Fruit fly (Drosophila melanogaster) whole organism, embryonic: ENCODE results near the gene CG13654.
A peak's percentile ranks its signal among the peaks of the same experiment; 100 is the strongest.

Experiments
- B-H2 ChIP-seq: fragments of 200-800 bp; sonication (Bioruptor generic); optimal IDR thresholded peaks from 2 replicates; lab custom pipeline; 2018; ENCODE audit warnings: missing biosample characterization, mild to moderate bottlenecking, missing genetic modification characterization
- CG10147 ChIP-seq: fragments of 200-800 bp; sonication (Bioruptor generic); optimal IDR thresholded peaks from 2 replicates; lab custom pipeline; 2019; ENCODE audit warnings: missing biosample characterization, mild to moderate bottlenecking, missing genetic modification characterization, moderate library complexity
- CG10654 ChIP-seq: fragments of 200-800 bp; sonication (Bioruptor generic); optimal IDR thresholded peaks from 2 replicates; lab custom pipeline; 2016; ENCODE audit warnings: missing biosample characterization, missing genetic modification characterization
- CG1233 ChIP-seq: fragments of 200-800 bp; sonication (Bioruptor generic); optimal IDR thresholded peaks from 4 replicates; lab custom pipeline; 2018; ENCODE audit warnings: missing biosample characterization, mild to moderate bottlenecking, missing genetic modification characterization
- CG14050 ChIP-seq: fragments of 200-800 bp; sonication (Bioruptor generic); IDR thresholded peaks from 3 replicates; pipeline ENCODE4 v1.3.6; 2022; ENCODE audit warnings: missing biosample characterization, missing genetic modification characterization
- CG14441 ChIP-seq: fragments of 200-800 bp; sonication (Bioruptor generic); IDR thresholded peaks from 2 replicates; pipeline ENCODE4 v1.3.6; 2022; ENCODE audit warnings: missing biosample characterization, missing genetic modification characterization
- CG1602 ChIP-seq: fragments of 200-800 bp; sonication (Bioruptor generic); optimal IDR thresholded peaks from 3 replicates; lab custom pipeline; 2016; ENCODE audit warnings: missing biosample characterization, missing genetic modification characterization
- CG1792 ChIP-seq: fragments of 200-800 bp; sonication (Bioruptor generic); optimal IDR thresholded peaks from 2 replicates; lab custom pipeline; 2016; ENCODE audit warnings: missing biosample characterization, missing genetic modification characterization
- CG18599 ChIP-seq: fragments of 200-800 bp; sonication (Bioruptor generic); optimal IDR thresholded peaks from 3 replicates; lab custom pipeline; 2017; ENCODE audit warnings: missing biosample characterization, missing genetic modification characterization, mild to moderate bottlenecking, moderate library complexity, missing genetic modification reagents
- CG2678 ChIP-seq: fragments of 200-800 bp; sonication (Bioruptor generic); optimal IDR thresholded peaks from 3 replicates; lab custom pipeline; 2019; ENCODE audit warnings: missing biosample characterization, mild to moderate bottlenecking, missing genetic modification characterization, moderate library complexity
- CG30403 ChIP-seq: fragments of 200-800 bp; sonication (Bioruptor generic); optimal IDR thresholded peaks from 3 replicates; lab custom pipeline; 2016; ENCODE audit warnings: missing biosample characterization, missing genetic modification characterization
- CG34224 ChIP-seq: fragments of 200-800 bp; sonication (Bioruptor generic); IDR thresholded peaks from 3 replicates; pipeline ENCODE4 v1.3.6; 2022; ENCODE audit warnings: missing biosample characterization, missing genetic modification characterization; ENCODE audit not compliant: partially characterized antibody
- CG3726 ChIP-seq: fragments of 200-800 bp; sonication (Bioruptor generic); IDR thresholded peaks from 3 replicates; pipeline ENCODE4, ENCODE4 v1.3.6; 2022; ENCODE audit warnings: missing biosample characterization, missing genetic modification characterization
- CG5245 ChIP-seq: fragments of 200-800 bp; sonication (Bioruptor generic); optimal IDR thresholded peaks from 3 replicates; lab custom pipeline; 2016; ENCODE audit warnings: missing biosample characterization, missing genetic modification characterization
- CG6791 ChIP-seq: fragments of 200-800 bp; sonication (Bioruptor generic); IDR thresholded peaks from 3 replicates; pipeline ENCODE4 v1.3.6; 2022; ENCODE audit warnings: missing biosample characterization, missing genetic modification characterization; ENCODE audit not compliant: partially characterized antibody
- CG8089 ChIP-seq: fragments of 200-800 bp; sonication (Bioruptor generic); optimal IDR thresholded peaks from 3 replicates; lab custom pipeline; 2016; ENCODE audit warnings: missing biosample characterization, missing genetic modification characterization
- CG8281 ChIP-seq: fragments of 200-800 bp; sonication (Bioruptor generic); optimal IDR thresholded peaks from 2 replicates; lab custom pipeline; 2018; ENCODE audit warnings: missing biosample characterization, mild to moderate bottlenecking, missing genetic modification characterization, moderate library complexity
- CG9797 ChIP-seq: fragments of 200-800 bp; sonication (Bioruptor generic); optimal IDR thresholded peaks from 3 replicates; lab custom pipeline; 2018; ENCODE audit warnings: missing biosample characterization, mild to moderate bottlenecking, missing genetic modification characterization
- CTCF ChIP-seq: fragments of 200-800 bp; sonication (Bioruptor generic); optimal IDR thresholded peaks from 2 replicates; lab custom pipeline; 2017; ENCODE audit warnings: missing biosample characterization, mild to moderate bottlenecking, missing genetic modification characterization, moderate library complexity
- D19A ChIP-seq: fragments of 200-800 bp; optimal IDR thresholded peaks from 3 replicates; lab custom pipeline; 2019; ENCODE audit warnings: missing biosample characterization, mild to moderate bottlenecking, missing genetic modification characterization, moderate library complexity
- Doc2 ChIP-seq: fragments of 200-800 bp; sonication (Bioruptor generic); IDR thresholded peaks from 2 replicates; pipeline ENCODE4 v1.3.6; 2022; ENCODE audit warnings: missing biosample characterization, missing genetic modification characterization
- Ets65A ChIP-seq: fragments of 200-800 bp; sonication (Bioruptor generic); peaks from one replicate; lab custom pipeline; 2016; ENCODE audit warnings: missing biosample characterization, missing genetic modification characterization
- Lhr ChIP-seq: fragments of 200-800 bp; sonication (Bioruptor generic); optimal IDR thresholded peaks from 3 replicates; lab custom pipeline; 2017; ENCODE audit warnings: mild to moderate bottlenecking, missing biosample characterization, missing genetic modification reagents, missing genetic modification characterization
- Mes4 ChIP-seq: fragments of 200-800 bp; sonication (Bioruptor generic); optimal IDR thresholded peaks from 2 replicates; lab custom pipeline; 2016; ENCODE audit warnings: missing biosample characterization, missing genetic modification characterization
- Opbp ChIP-seq: fragments of 200-800 bp; sonication (Bioruptor generic); IDR thresholded peaks from 3 replicates; pipeline ENCODE4 v1.3.6; 2022; ENCODE audit warnings: missing biosample characterization, missing genetic modification characterization; ENCODE audit not compliant: partially characterized antibody
- Side ChIP-seq: fragments of 200-800 bp; sonication (Bioruptor generic); optimal IDR thresholded peaks from 2 replicates; lab custom pipeline; 2016; ENCODE audit warnings: missing biosample characterization, missing genetic modification characterization
- Stat92E ChIP-seq, 3 experiments: fragments of >200 bp in 2 of 3; fragments of 200-800 bp in 1 of 3; sonication (Bioruptor generic) in 1 of 3; optimal IDR thresholded peaks; 2 replicates each; lab custom pipeline; 2017 to 2019; ENCODE audit warnings: missing biosample characterization in 3 of 3, missing genetic modification characterization in 3 of 3, mild to moderate bottlenecking in 1 of 3, moderate library complexity in 1 of 3
- Tbp ChIP-seq: fragments of >200 bp; optimal IDR thresholded peaks from 2 replicates; lab custom pipeline; 2018; ENCODE audit warnings: missing biosample characterization, missing genetic modification characterization
- Xbp1 ChIP-seq: fragments of 200-800 bp; sonication (Bioruptor generic); optimal IDR thresholded peaks from 3 replicates; lab custom pipeline; 2016; ENCODE audit warnings: missing biosample characterization, mild to moderate bottlenecking, missing genetic modification characterization
- Xrp1 ChIP-seq: fragments of 200-800 bp; sonication (Bioruptor generic); IDR thresholded peaks from 2 replicates; pipeline ENCODE4 v1.3.6; 2022; ENCODE audit warnings: missing biosample characterization, missing genetic modification characterization
- ci ChIP-seq: fragments of 200-800 bp; sonication (Bioruptor generic); IDR thresholded peaks from 3 replicates; pipeline ENCODE4 v1.3.6; 2022; ENCODE audit warnings: missing biosample characterization, missing genetic modification characterization
- crp ChIP-seq, 2 experiments: fragments of 200-800 bp; sonication (Bioruptor generic); optimal IDR thresholded peaks; 2 replicates in 1 of 2; 3 replicates in 1 of 2; lab custom pipeline; 2017; ENCODE audit warnings: missing biosample characterization in 2 of 2, missing genetic modification characterization in 2 of 2, mild to moderate bottlenecking in 1 of 2, moderate library complexity in 1 of 2
- fd102C ChIP-seq: fragments of 200-800 bp; sonication (Bioruptor generic); optimal IDR thresholded peaks from 2 replicates; lab custom pipeline; 2018; ENCODE audit warnings: missing biosample characterization, mild to moderate bottlenecking, missing genetic modification characterization, moderate library complexity
- fru ChIP-seq: fragments of >200 bp; optimal IDR thresholded peaks from 2 replicates; lab custom pipeline; 2017
- gfzf ChIP-seq: fragments of 200-800 bp; sonication (Bioruptor generic); optimal IDR thresholded peaks from 2 replicates; lab custom pipeline; 2016; ENCODE audit warnings: missing biosample characterization, mild to moderate bottlenecking, missing genetic modification characterization, moderate library complexity
- grn ChIP-seq: fragments of 200-800 bp; sonication (Bioruptor generic); optimal IDR thresholded peaks from 3 replicates; lab custom pipeline; 2017; ENCODE audit warnings: missing biosample characterization, missing genetic modification characterization
- gt ChIP-seq: fragments of 200-800 bp; sonication (Bioruptor generic); IDR thresholded peaks from 2 replicates; pipeline ENCODE4 v1.3.6; 2022; ENCODE audit warnings: missing biosample characterization, missing genetic modification characterization
- her ChIP-seq: fragments of 200-800 bp; sonication (Bioruptor generic); optimal IDR thresholded peaks from 2 replicates; lab custom pipeline; 2016; ENCODE audit warnings: missing biosample characterization, missing genetic modification characterization
- kay ChIP-seq: fragments of 200-800 bp; sonication (Bioruptor generic); optimal IDR thresholded peaks from 2 replicates; lab custom pipeline; 2016; ENCODE audit warnings: missing biosample characterization, missing genetic modification characterization
- ken ChIP-seq: fragments of 200-800 bp; sonication (Bioruptor generic); IDR thresholded peaks from 3 replicates; pipeline ENCODE4 v1.3.6; 2022; ENCODE audit warnings: missing biosample characterization, missing genetic modification characterization
- kni ChIP-seq: fragments of 200-800 bp; sonication (Bioruptor generic); optimal IDR thresholded peaks from 3 replicates; lab custom pipeline; 2017; ENCODE audit warnings: mild to moderate bottlenecking, missing biosample characterization, missing genetic modification reagents, missing genetic modification characterization
- maf-S ChIP-seq: fragments of 200-800 bp; sonication (Bioruptor generic); optimal IDR thresholded peaks from 2 replicates; lab custom pipeline; 2016; ENCODE audit warnings: missing biosample characterization, missing genetic modification characterization
- nau ChIP-seq: fragments of 200-800 bp; sonication (Bioruptor generic); optimal IDR thresholded peaks from 3 replicates; lab custom pipeline; 2017; ENCODE audit warnings: missing biosample characterization, mild to moderate bottlenecking, missing genetic modification characterization, missing genetic modification reagents
- org-1 ChIP-seq: fragments of 200-800 bp; sonication (Bioruptor generic); optimal IDR thresholded peaks from 2 replicates; lab custom pipeline; 2017; ENCODE audit warnings: missing biosample characterization, missing genetic modification characterization
- pfk ChIP-seq: fragments of 200-800 bp; sonication (Bioruptor generic); optimal IDR thresholded peaks from 2 replicates; lab custom pipeline; 2018; ENCODE audit warnings: missing biosample characterization, mild to moderate bottlenecking, missing genetic modification characterization, moderate library complexity
- seq ChIP-seq: fragments of 200-800 bp; sonication (Bioruptor generic); IDR thresholded peaks from 2 replicates; pipeline ENCODE4 v1.3.6; 2022; ENCODE audit warnings: missing biosample characterization, missing genetic modification characterization
- stwl ChIP-seq: fragments of 200-800 bp; sonication (Bioruptor generic); optimal IDR thresholded peaks from 3 replicates; lab custom pipeline; 2018; ENCODE audit warnings: missing biosample characterization, mild to moderate bottlenecking, missing genetic modification characterization, moderate library complexity
- tin ChIP-seq: fragments of 200-800 bp; sonication (Bioruptor generic); optimal IDR thresholded peaks from 3 replicates; lab custom pipeline; 2016; ENCODE audit warnings: missing biosample characterization, missing genetic modification characterization
- unc-4 ChIP-seq: fragments of 200-800 bp; sonication (Bioruptor generic); IDR thresholded peaks from 2 replicates; pipeline ENCODE4 v1.3.6; 2022; ENCODE audit warnings: missing biosample characterization, missing genetic modification characterization; ENCODE audit not compliant: partially characterized antibody
- vvl ChIP-seq: fragments of 200-800 bp; sonication (Bioruptor generic); IDR thresholded peaks from 2 replicates; pipeline ENCODE4 v1.3.6; 2022; ENCODE audit warnings: missing biosample characterization, missing genetic modification characterization
- z ChIP-seq: fragments of 200-800 bp; sonication (Bioruptor generic); IDR thresholded peaks from 3 replicates; pipeline ENCODE4 v1.3.6; 2022; ENCODE audit warnings: missing biosample characterization, missing genetic modification characterization

The CG13654 gene

DNA sequence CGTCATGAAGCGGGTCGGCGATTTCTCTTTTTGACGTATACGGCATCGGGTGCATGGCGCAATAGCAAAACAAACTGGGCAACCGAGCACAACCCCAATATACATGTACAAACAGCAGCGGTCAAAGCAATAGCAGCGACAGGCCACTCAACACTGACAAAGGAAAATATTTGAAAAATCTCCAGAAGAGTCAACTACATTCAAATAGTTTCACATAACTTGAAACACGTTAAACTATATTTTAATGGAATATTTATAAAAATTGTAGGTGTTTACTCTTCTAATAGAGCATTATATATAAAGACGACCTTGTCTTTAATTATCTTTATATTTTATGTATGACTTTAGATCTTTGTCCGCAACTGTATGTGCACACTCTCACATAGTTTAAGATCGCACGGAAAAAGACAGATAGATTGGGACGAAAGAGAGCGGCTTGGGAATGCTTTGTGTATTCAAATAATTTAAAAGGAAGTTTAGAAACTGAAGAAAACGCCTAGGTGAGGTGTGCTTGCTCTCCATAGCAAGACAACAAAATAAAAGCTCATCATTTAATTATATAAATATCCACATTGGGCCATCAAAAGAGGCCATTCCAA lies 7.9 kb downstream of the CG13654 start (continued):
- TF ChIP-seq gfzf (no peak), grn (GFP tag; lab: Kevin White, UChicago) (peak; percentile 52), CG18599 (GFP tag; lab: Kevin White, UChicago) (peak; percentile 74), crp (GFP tag; optimal IDR thresholded peaks at IDR 0.05; lab: Kevin White, UChicago) (peak in 1 of 2 experiments; percentile 19), her (GFP tag; lab: Kevin White, UChicago) (no peak), CG8089 (GFP tag; lab: Kevin White, UChicago) (no peak), CG2678 (tag; lab: Kevin White, UChicago) (peak; percentile 84), Xrp1 (peak; percentile 84), Tbp (GFP tag; lab: Kevin White, UChicago) (no peak), org-1 (peak; percentile 53), Opbp (GFP tag; lab: Robert Waterston, UW) (no peak), D19A (tag; lab: Kevin White, UChicago) (peak; percentile 77), Stat92E (GFP tag; optimal IDR thresholded peaks at IDR 0.05; lab: Kevin White, UChicago) (no peak), nau (GFP tag; lab: Kevin White, UChicago) (peak; percentile 62), z (GFP tag; lab: Robert Waterston, UW) (no peak), CG9797 (GFP tag; lab: Kevin White, UChicago) (no peak), seq (GFP tag; lab: Robert Waterston, UW) (peak; percentile 73), maf-S (GFP tag; lab: Kevin White, UChicago) (peak; percentile 25), fd102C (GFP tag; lab: Kevin White, UChicago) (no peak), CG10147 (GFP tag; lab: Kevin White, UChicago) (peak; percentile 74), CG1792 (GFP tag; lab: Kevin White, UChicago) (no peak), CG5245 (GFP tag; lab: Kevin White, UChicago) (peak; percentile 29), kay (peak; percentile 10), Side (GFP tag; lab: Kevin White, UChicago) (peak; percentile 33), vvl (peak; percentile 82), B-H2 (GFP tag; lab: Kevin White, UChicago) (no peak), pfk (GFP tag; lab: Kevin White, UChicago) (no peak), tin (GFP tag; lab: Kevin White, UChicago) (peak; percentile 65), CG6791 (GFP tag; lab: Robert Waterston, UW) (no peak), CG10654 (peak; percentile 41), kni (no peak), CG1602 (GFP tag; lab: Kevin White, UChicago) (peak; percentile 55), Lhr (GFP tag; lab: Kevin White, UChicago) (no peak), ci (peak; percentile 81), fru (lab: Kevin White, UChicago) (no peak), CG1233 (GFP tag; lab: Kevin White, UChicago) (peak; percentile 69), unc-4 (GFP tag; lab: Robert Waterston, UW) (no peak), ken (GFP tag; lab: Robert Waterston, UW) (peak; percentile 66; the same call in 2 of the 3 replicates), CG30403 (peak; percentile 78), Doc2 (GFP tag; lab: Robert Waterston, UW) (no peak), CG8281 (tag; lab: Kevin White, UChicago) (peak; percentile 4), CG14050 (GFP tag; lab: Robert Waterston, UW) (peak; percentile 60), Mes4 (GFP tag; lab: Kevin White, UChicago) (peak; percentile 36), CG3726 (0 out of 3 replicates have a peak, but pooled peaks have one; percentile 61), Xbp1 (GFP tag; lab: Kevin White, UChicago) (peak; percentile 71), Ets65A (peak; percentile 93), CTCF (no peak), stwl (tag; lab: Kevin White, UChicago) (no peak), CG14441 (peak; percentile 68), CG34224 (GFP tag; lab: Robert Waterston, UW) (no peak), gt (GFP tag; lab: Robert Waterston, UW) (no peak)
